Fruit fly (Drosophila melanogaster) whole organism, embryonic: ENCODE data around the gene Ppm1.
A peak's percentile ranks its signal among the peaks of the same experiment; 100 is the strongest.

Experiments used
- CG10543 ChIP-seq: fragments of 200-800 bp; sonication (Bioruptor generic); optimal IDR thresholded peaks from 3 replicates; lab custom pipeline; 2017; ENCODE audit warnings: missing biosample characterization, mild to moderate bottlenecking, missing genetic modification characterization, moderate library complexity
- CG10565 ChIP-seq: fragments of 200-800 bp; sonication (Bioruptor generic); optimal IDR thresholded peaks from 3 replicates; lab custom pipeline; 2016; ENCODE audit warnings: missing biosample characterization, mild to moderate bottlenecking, missing genetic modification characterization
- CG10654 ChIP-seq: fragments of 200-800 bp; sonication (Bioruptor generic); optimal IDR thresholded peaks from 2 replicates; lab custom pipeline; 2016; ENCODE audit warnings: missing biosample characterization, missing genetic modification characterization
- CG11247 ChIP-seq: fragments of 200-800 bp; sonication (Bioruptor generic); IDR thresholded peaks from 2 replicates; pipeline ENCODE4 v1.3.6; 2022; ENCODE audit warnings: missing biosample characterization, missing genetic modification characterization
- CG11560 ChIP-seq: fragments of 200-800 bp; sonication (Bioruptor generic); IDR thresholded peaks from 3 replicates; pipeline ENCODE4 v1.3.6; 2022; ENCODE audit warnings: missing biosample characterization, missing genetic modification characterization
- CG1233 ChIP-seq: fragments of 200-800 bp; sonication (Bioruptor generic); optimal IDR thresholded peaks from 4 replicates; lab custom pipeline; 2018; ENCODE audit warnings: missing biosample characterization, mild to moderate bottlenecking, missing genetic modification characterization
- CG12391 ChIP-seq: fragments of 200-800 bp; sonication (Bioruptor generic); optimal IDR thresholded peaks from 3 replicates; lab custom pipeline; 2018; ENCODE audit warnings: missing biosample characterization, mild to moderate bottlenecking, missing genetic modification characterization, moderate library complexity
- CG13296 ChIP-seq: fragments of 200-800 bp; sonication (Bioruptor generic); optimal IDR thresholded peaks from 3 replicates; lab custom pipeline; 2018; ENCODE audit warnings: missing biosample characterization, mild to moderate bottlenecking, missing genetic modification characterization
- CG17568 ChIP-seq: fragments of 200-800 bp; sonication (Bioruptor generic); optimal IDR thresholded peaks from 2 replicates; lab custom pipeline; 2018; ENCODE audit warnings: missing biosample characterization, mild to moderate bottlenecking, missing genetic modification characterization, moderate library complexity
- CG1792 ChIP-seq: fragments of 200-800 bp; sonication (Bioruptor generic); optimal IDR thresholded peaks from 2 replicates; lab custom pipeline; 2016; ENCODE audit warnings: missing biosample characterization, missing genetic modification characterization
- CG2712 ChIP-seq: fragments of 200-800 bp; optimal IDR thresholded peaks from 3 replicates; lab custom pipeline; 2019; ENCODE audit warnings: missing biosample characterization, mild to moderate bottlenecking, missing genetic modification characterization, moderate library complexity
- CG2875 ChIP-seq: fragments of 200-800 bp; sonication (Bioruptor generic); optimal IDR thresholded peaks from 2 replicates; lab custom pipeline; 2017; ENCODE audit warnings: missing biosample characterization, mild to moderate bottlenecking, missing genetic modification characterization, missing genetic modification reagents
- CG3163 ChIP-seq: fragments of 200-800 bp; sonication (Bioruptor generic); optimal IDR thresholded peaks from 3 replicates; lab custom pipeline; 2016; ENCODE audit warnings: missing biosample characterization, missing genetic modification characterization
- CG32532 ChIP-seq: fragments of 200-800 bp; sonication (Bioruptor generic); IDR thresholded peaks from 2 replicates; pipeline ENCODE4 v1.3.6; 2022; ENCODE audit warnings: missing biosample characterization, missing genetic modification characterization
- CG3281 ChIP-seq: fragments of 200-800 bp; sonication (Bioruptor generic); optimal IDR thresholded peaks from 3 replicates; lab custom pipeline; 2017; ENCODE audit warnings: missing biosample characterization, mild to moderate bottlenecking, missing genetic modification characterization
- CG3726 ChIP-seq: fragments of 200-800 bp; sonication (Bioruptor generic); IDR thresholded peaks from 3 replicates; pipeline ENCODE4, ENCODE4 v1.3.6; 2022; ENCODE audit warnings: missing biosample characterization, missing genetic modification characterization
- CG5953 ChIP-seq: fragments of 200-800 bp; sonication (Bioruptor generic); IDR thresholded peaks from 2 replicates; pipeline ENCODE4 v1.3.6; 2022; ENCODE audit warnings: missing biosample characterization, missing genetic modification characterization
- CG6791 ChIP-seq: fragments of 200-800 bp; sonication (Bioruptor generic); IDR thresholded peaks from 3 replicates; pipeline ENCODE4 v1.3.6; 2022; ENCODE audit warnings: missing biosample characterization, missing genetic modification characterization; ENCODE audit not compliant: partially characterized antibody
- CG8478 ChIP-seq: fragments of >200 bp; optimal IDR thresholded peaks from 2 replicates; lab custom pipeline; 2018
- CG9876 ChIP-seq: fragments of 200-800 bp; sonication (Bioruptor generic); optimal IDR thresholded peaks from 2 replicates; lab custom pipeline; 2016; ENCODE audit warnings: missing biosample characterization, missing genetic modification characterization
- CoRest ChIP-seq: fragments of 200-800 bp; sonication (Bioruptor generic); optimal IDR thresholded peaks from 3 replicates; lab custom pipeline; 2018; ENCODE audit warnings: missing biosample characterization, mild to moderate bottlenecking, missing genetic modification characterization, moderate library complexity
- Dfd ChIP-seq, 2 experiments: fragments of >200 bp; optimal IDR thresholded peaks; 2 replicates each; lab custom pipeline; 2017; ENCODE audit warnings: missing biosample characterization in 2 of 2, missing genetic modification characterization in 2 of 2
- HLH3B ChIP-seq: fragments of 200-800 bp; sonication (Bioruptor generic); IDR thresholded peaks from 2 replicates; pipeline ENCODE4 v1.3.6; 2022; ENCODE audit warnings: missing biosample characterization, missing genetic modification characterization
- HmgZ ChIP-seq: fragments of 200-800 bp; sonication (Bioruptor generic); optimal IDR thresholded peaks from 2 replicates; lab custom pipeline; 2018; ENCODE audit warnings: missing biosample characterization, mild to moderate bottlenecking, missing genetic modification characterization
- Jarid2 ChIP-seq: fragments of 200-800 bp; sonication (Bioruptor generic); optimal IDR thresholded peaks from 3 replicates; lab custom pipeline; 2017; ENCODE audit warnings: mild to moderate bottlenecking, missing biosample characterization, missing genetic modification reagents, missing genetic modification characterization
- Lim3 ChIP-seq: fragments of 200-800 bp; sonication (Bioruptor generic); IDR thresholded peaks from 2 replicates; pipeline ENCODE4 v1.3.6; 2022; ENCODE audit warnings: missing biosample characterization, missing genetic modification characterization
- MTF-1 ChIP-seq: fragments of 200-800 bp; sonication (Bioruptor generic); optimal IDR thresholded peaks from 2 replicates; lab custom pipeline; 2018; ENCODE audit warnings: missing biosample characterization, mild to moderate bottlenecking, missing genetic modification characterization, borderline replicate concordance
- NK7.1 ChIP-seq: fragments of 200-800 bp; sonication (Bioruptor generic); optimal IDR thresholded peaks from 3 replicates; lab custom pipeline; 2016; ENCODE audit warnings: missing biosample characterization, missing genetic modification characterization
- Poxn ChIP-seq: fragments of 200-800 bp; sonication (Bioruptor generic); IDR thresholded peaks from 2 replicates; pipeline ENCODE4 v1.3.6; 2022; ENCODE audit warnings: missing biosample characterization, missing genetic modification characterization
- Stat92E ChIP-seq, 3 experiments: fragments of >200 bp in 2 of 3; fragments of 200-800 bp in 1 of 3; sonication (Bioruptor generic) in 1 of 3; optimal IDR thresholded peaks; 2 replicates each; lab custom pipeline; 2017 to 2019; ENCODE audit warnings: missing biosample characterization in 3 of 3, missing genetic modification characterization in 3 of 3, mild to moderate bottlenecking in 1 of 3, moderate library complexity in 1 of 3
- Vsx1 ChIP-seq: fragments of 200-800 bp; sonication (Bioruptor generic); optimal IDR thresholded peaks from 2 replicates; lab custom pipeline; 2017; ENCODE audit warnings: missing biosample characterization, mild to moderate bottlenecking, missing genetic modification characterization, missing genetic modification reagents
- ac ChIP-seq: fragments of 200-800 bp; sonication (Bioruptor generic); optimal IDR thresholded peaks from 3 replicates; lab custom pipeline; 2017; ENCODE audit warnings: missing biosample characterization, mild to moderate bottlenecking, missing genetic modification characterization
- cato ChIP-seq: fragments of 200-800 bp; sonication (Bioruptor generic); optimal IDR thresholded peaks from 2 replicates; lab custom pipeline; 2016; ENCODE audit warnings: missing biosample characterization, missing genetic modification characterization, borderline replicate concordance
- caup ChIP-seq: fragments of 200-800 bp; sonication (Bioruptor generic); optimal IDR thresholded peaks from 3 replicates; lab custom pipeline; 2017; ENCODE audit warnings: missing biosample characterization, mild to moderate bottlenecking, missing genetic modification characterization, moderate library complexity; ENCODE audit not compliant: severe bottlenecking
- dmrt11E ChIP-seq: fragments of 200-800 bp; sonication (Bioruptor generic); optimal IDR thresholded peaks from 3 replicates; lab custom pipeline; 2018; ENCODE audit warnings: missing biosample characterization, mild to moderate bottlenecking, missing genetic modification characterization, moderate library complexity
- exex ChIP-seq: fragments of 200-800 bp; sonication (Bioruptor generic); optimal IDR thresholded peaks from 4 replicates; lab custom pipeline; 2018; ENCODE audit warnings: missing biosample characterization, mild to moderate bottlenecking, missing genetic modification characterization, moderate library complexity
- gt ChIP-seq: fragments of 200-800 bp; sonication (Bioruptor generic); IDR thresholded peaks from 2 replicates; pipeline ENCODE4 v1.3.6; 2022; ENCODE audit warnings: missing biosample characterization, missing genetic modification characterization
- hth ChIP-seq: fragments of >200 bp; optimal IDR thresholded peaks from 2 replicates; lab custom pipeline; 2017; ENCODE audit warnings: inconsistent platforms
- kay ChIP-seq: fragments of 200-800 bp; sonication (Bioruptor generic); optimal IDR thresholded peaks from 2 replicates; lab custom pipeline; 2016; ENCODE audit warnings: missing biosample characterization, missing genetic modification characterization
- luna ChIP-seq: fragments of 200-800 bp; sonication (Bioruptor generic); optimal IDR thresholded peaks from 2 replicates; lab custom pipeline; 2016; ENCODE audit warnings: missing biosample characterization, missing genetic modification characterization
- mirr ChIP-seq: fragments of 200-800 bp; sonication (Bioruptor generic); optimal IDR thresholded peaks from 3 replicates; lab custom pipeline; 2018; ENCODE audit warnings: missing biosample characterization, mild to moderate bottlenecking, missing genetic modification characterization
- peb ChIP-seq: fragments of 200-800 bp; sonication (Bioruptor generic); IDR thresholded peaks from 2 replicates; pipeline ENCODE4 v1.3.6; 2022; ENCODE audit warnings: missing biosample characterization, missing genetic modification characterization
- psq ChIP-seq: fragments of 200-800 bp; sonication (Bioruptor generic); optimal IDR thresholded peaks from 2 replicates; lab custom pipeline; 2017; ENCODE audit warnings: missing biosample characterization, missing genetic modification characterization
- slp2 ChIP-seq: fragments of 200-800 bp; sonication (Bioruptor generic); optimal IDR thresholded peaks from 2 replicates; lab custom pipeline; 2016; ENCODE audit warnings: missing biosample characterization, missing genetic modification characterization
- sr ChIP-seq: fragments of 200-800 bp; sonication (Bioruptor generic); IDR thresholded peaks from 3 replicates; pipeline ENCODE4 v1.3.6; 2022; ENCODE audit warnings: missing biosample characterization, missing genetic modification characterization
- tap ChIP-seq: fragments of 200-800 bp; optimal IDR thresholded peaks from 3 replicates; lab custom pipeline; 2019; ENCODE audit warnings: missing biosample characterization, mild to moderate bottlenecking, missing genetic modification characterization, moderate library complexity
- tin ChIP-seq: fragments of 200-800 bp; sonication (Bioruptor generic); optimal IDR thresholded peaks from 3 replicates; lab custom pipeline; 2016; ENCODE audit warnings: missing biosample characterization, missing genetic modification characterization
- trem ChIP-seq: fragments of 200-800 bp; optimal IDR thresholded peaks from 3 replicates; lab custom pipeline; 2019; ENCODE audit warnings: missing biosample characterization, mild to moderate bottlenecking, missing genetic modification characterization, moderate library complexity
- tup ChIP-seq: fragments of 200-800 bp; sonication (Bioruptor generic); optimal IDR thresholded peaks from 2 replicates; lab custom pipeline; 2016; ENCODE audit warnings: missing biosample characterization, mild to moderate bottlenecking, missing genetic modification characterization, moderate library complexity
- wdn ChIP-seq: fragments of 200-800 bp; sonication (Bioruptor generic); IDR thresholded peaks from 2 replicates; pipeline ENCODE4 v1.3.6; 2022; ENCODE audit warnings: missing biosample characterization, missing genetic modification characterization

Ppm1 gene

DNA sequence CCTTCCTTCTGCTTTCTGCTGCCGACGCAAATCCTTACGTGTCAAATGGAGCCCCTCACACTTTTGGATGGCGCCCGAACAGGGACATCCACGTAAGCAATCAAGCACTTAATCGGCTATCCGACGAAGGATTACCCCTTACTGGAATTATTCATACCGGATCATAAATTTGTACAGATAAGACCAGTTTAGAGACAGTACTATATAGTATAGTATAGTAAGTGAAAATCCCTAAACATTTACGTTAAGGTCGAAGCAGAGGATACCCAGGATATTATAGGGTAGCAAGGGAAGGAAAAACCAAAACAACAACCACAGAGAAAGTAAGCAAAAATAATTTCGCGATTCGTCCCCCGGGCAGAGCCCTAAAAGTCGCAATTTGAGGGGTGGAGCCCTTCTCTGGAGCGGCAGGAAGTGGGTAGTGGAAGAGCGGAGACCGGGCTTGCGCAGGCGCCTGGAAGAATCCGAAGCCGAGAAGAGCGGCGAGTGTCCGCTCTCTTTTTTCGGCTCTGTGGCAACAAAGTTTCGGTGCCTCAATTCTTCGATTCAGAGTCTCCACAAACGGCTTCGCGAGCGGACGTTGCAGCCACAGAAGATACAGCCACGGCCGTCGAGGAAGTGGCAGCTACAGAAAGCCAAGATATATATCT, 35.5 kb upstream of the Ppm1 start (continued):
- peak; percentile 1 for TF ChIP-seq CG17568 (GFP tag; lab: Kevin White, UChicago)
- TF ChIP-seq CG8478 (lab: Kevin White, UChicago), result no peak
- TF ChIP-seq CG1792 (GFP tag; lab: Kevin White, UChicago), result peak; percentile 34
- TF ChIP-seq HLH3B, result peak; percentile 67
- no peak for TF ChIP-seq kay (GFP tag; lab: Kevin White, UChicago)
- TF ChIP-seq CG1233 (GFP tag; lab: Kevin White, UChicago), result peak; percentile 6
- TF ChIP-seq CG6791 (GFP tag; lab: Robert Waterston, UW), result no peak
- TF ChIP-seq mirr (GFP tag; lab: Kevin White, UChicago), result peak; percentile 19
- 0 out of 2 replicates have a peak, but pooled peaks have one; percentile 9 for TF ChIP-seq Poxn (GFP tag; lab: Robert Waterston, UW)
- no peak for TF ChIP-seq trem
- TF ChIP-seq CG2875 (GFP tag; lab: Kevin White, UChicago), result no peak
- TF ChIP-seq Jarid2, result no peak
- peak; percentile 65; the same call in 1 of the 2 replicates for TF ChIP-seq CG11247 (GFP tag; lab: Robert Waterston, UW)
- no peak for TF ChIP-seq dmrt11E (tag; lab: Kevin White, UChicago)
- no peak for TF ChIP-seq CG10654 (GFP tag; lab: Kevin White, UChicago)
- TF ChIP-seq CG5953 (GFP tag; lab: Robert Waterston, UW), result no peak
- TF ChIP-seq Dfd (GFP tag; optimal IDR thresholded peaks at IDR 0.05; lab: Kevin White, UChicago), result no peak
- no peak; the same call in 2 of the 3 replicates for TF ChIP-seq CG3726
- TF ChIP-seq psq (GFP tag; lab: Kevin White, UChicago), result no peak
- TF ChIP-seq CG10543 (GFP tag; lab: Kevin White, UChicago), result no peak
- no peak for TF ChIP-seq MTF-1 (GFP tag; lab: Kevin White, UChicago)
- no peak for TF ChIP-seq CG11560 (tag; lab: Robert Waterston, UW)
- no peak for TF ChIP-seq gt (GFP tag; lab: Robert Waterston, UW)
- TF ChIP-seq luna (GFP tag; lab: Kevin White, UChicago), result peak; percentile 42
- TF ChIP-seq ac (GFP tag; lab: Kevin White, UChicago), result no peak
- peak; percentile 47 for TF ChIP-seq CG3163 (GFP tag; lab: Kevin White, UChicago)
- TF ChIP-seq CG2712 (tag; lab: Kevin White, UChicago), result peak; percentile 44
- TF ChIP-seq caup (GFP tag; lab: Kevin White, UChicago), result peak; percentile 78
- TF ChIP-seq NK7.1, result peak; percentile 61
- peak; percentile 45 for TF ChIP-seq exex (tag; lab: Kevin White, UChicago)
- TF ChIP-seq HmgZ (tag; lab: Kevin White, UChicago), result peak; percentile 76
- no peak for TF ChIP-seq sr (GFP tag; lab: Robert Waterston, UW)
- peak; percentile 67 for TF ChIP-seq CG3281 (GFP tag; lab: Kevin White, UChicago)
- TF ChIP-seq peb, result no peak
- peak; percentile 79 for TF ChIP-seq CG32532 (GFP tag; lab: Robert Waterston, UW)
- TF ChIP-seq CG9876, result peak; percentile 17
- no peak for TF ChIP-seq CG10565 (GFP tag; lab: Kevin White, UChicago)
- peak; percentile 28 for TF ChIP-seq slp2 (GFP tag; lab: Kevin White, UChicago)
- peak; percentile 73; the same call in 1 of the 2 replicates for TF ChIP-seq wdn (GFP tag; lab: Robert Waterston, UW)
- TF ChIP-seq tup (GFP tag; lab: Kevin White, UChicago), result peak; percentile 37
- TF ChIP-seq Vsx1 (GFP tag; lab: Kevin White, UChicago), result no peak
- TF ChIP-seq Stat92E (GFP tag; optimal IDR thresholded peaks at IDR 0.05; lab: Kevin White, UChicago), result no peak
- peak; percentile 43 for TF ChIP-seq tin (GFP tag; lab: Kevin White, UChicago)
- peak; percentile 53 for TF ChIP-seq CG12391 (tag; lab: Kevin White, UChicago)
- TF ChIP-seq tap (tag; lab: Kevin White, UChicago), result peak; percentile 52
- TF ChIP-seq Lim3 (GFP tag; lab: Robert Waterston, UW), result no peak
- no peak for TF ChIP-seq cato (GFP tag; lab: Kevin White, UChicago)
- no peak for TF ChIP-seq hth
- TF ChIP-seq CG13296 (GFP tag; lab: Kevin White, UChicago), result peak; percentile 63
- TF ChIP-seq CoRest (tag; lab: Kevin White, UChicago), result peak; percentile 64
